Worm (Caenorhabditis elegans) whole organism, midembryonic: Measurements from ENCODE around the gene F55B12.10.

Experiments used
- cog-1 ChIP-seq: sonication (generic microtip); optimal IDR thresholded peaks from 2 replicates; lab custom pipeline; 2016; ENCODE audit warnings: missing genetic modification characterization, missing compliant biosample characterization
- ref-1 ChIP-seq: fragments of 200-800 bp; sonication (Bioruptor generic); conservative IDR thresholded peaks from 2 replicates; pipeline ENCODE4 v1.3.6; 2022; ENCODE audit warnings: missing genetic modification reagents, missing genetic modification characterization, missing compliant biosample characterization

ce11 chrV:13858906-13859305 is 19.4 kb downstream of the F55B12.10 start, which contains the start of gene srx-135:
- TF ChIP-seq ref-1 (GFP tag; lab: Robert Waterston, UW) (no peak), cog-1 (tag; lab: Kevin White, UChicago) (no peak)
